Worm (Caenorhabditis elegans): ENCODE measurements around the gene F23B12.7.

DNA sequence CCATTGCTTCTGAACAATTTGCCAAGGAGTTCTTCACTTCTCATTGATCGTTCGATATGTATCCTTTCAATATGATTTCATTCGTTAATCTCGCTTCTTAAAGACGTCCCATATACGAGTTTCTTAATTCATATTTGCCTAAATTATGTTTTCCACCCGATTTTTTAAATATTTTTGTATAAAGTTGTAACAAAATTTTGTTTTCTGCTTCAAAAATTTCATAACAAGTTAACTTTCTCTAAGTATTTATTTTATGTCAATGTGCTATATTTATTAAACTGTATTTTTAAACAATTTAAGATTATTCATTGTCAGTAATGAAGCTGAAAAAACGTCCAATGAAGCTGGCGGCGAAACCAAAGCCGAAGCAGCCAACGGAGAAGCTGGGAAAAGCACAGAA is at the start of gene F23B12.7:
- TF ChIP-seq flt-1 (GFP tag; IDR thresholded peaks at IDR 0.05), result no peak
- TF ChIP-seq med-1 (GFP tag; optimal IDR thresholded peaks at IDR 0.05; ENCODE audit: insufficient read depth), result no peak
- TF ChIP-seq ztf-23 (GFP tag; IDR thresholded peaks at IDR 0.05), result no peak
